Fruit fly (Drosophila melanogaster): ENCODE results near the gene rept.

rept gene

dm6 chr3L:19214223-19214622, 40.9 kb upstream of the rept start:
- TF ChIP-seq Vsx2 (GFP tag; optimal IDR thresholded peaks at IDR 0.05; ENCODE audit: partially characterized antibody), result no peak
- TF ChIP-seq dl (GFP tag; optimal IDR thresholded peaks at IDR 0.05; ENCODE audit: insufficient read depth in 1 of 2, partially characterized antibody in 2 of 2), result no peak
- no peak for TF ChIP-seq Mio (GFP tag; optimal IDR thresholded peaks at IDR 0.05)
- TF ChIP-seq N (GFP tag; optimal IDR thresholded peaks at IDR 0.05), result no peak
- TF ChIP-seq fru (GFP tag; optimal IDR thresholded peaks at IDR 0.05), result no peak
- no peak for TF ChIP-seq tai (GFP tag; optimal IDR thresholded peaks at IDR 0.05)
- no peak for TF ChIP-seq Hnf4 (GFP tag; optimal IDR thresholded peaks at IDR 0.05)
- no peak for TF ChIP-seq ey (GFP tag; optimal IDR thresholded peaks at IDR 0.05)
- no peak for TF ChIP-seq Rel (GFP tag; optimal IDR thresholded peaks at IDR 0.05)
- no peak for TF ChIP-seq Rel (tag; optimal IDR thresholded peaks at IDR 0.05)
- TF ChIP-seq Abd-B (GFP tag; optimal IDR thresholded peaks at IDR 0.05), result no peak
- TF ChIP-seq Hr78 (GFP tag; optimal IDR thresholded peaks at IDR 0.05), result no peak
- TF ChIP-seq GATAd (GFP tag; optimal IDR thresholded peaks at IDR 0.05), result no peak
- TF ChIP-seq sage (GFP tag; optimal IDR thresholded peaks at IDR 0.05), result no peak
- TF ChIP-seq CrebA (GFP tag; optimal IDR thresholded peaks at IDR 0.05; ENCODE audit: borderline replicate concordance), result no peak

- TF ChIP-seq Vsx2 (GFP tag; optimal IDR thresholded peaks at IDR 0.05; ENCODE audit: partially characterized antibody) (no peak), CG9705 (GFP tag; optimal IDR thresholded peaks at IDR 0.05) (no peak), HLH106 (tag; optimal IDR thresholded peaks at IDR 0.05) (no peak), foxo (GFP tag; optimal IDR thresholded peaks at IDR 0.05) (no peak)
Observed at dm6 chr3L:19216377-19216776, 38.8 kb upstream of the rept start.

dm6 chr3L:19221455-19221854, 33.7 kb upstream of the rept start:
- no peak for TF ChIP-seq dmrt93B (GFP tag; optimal IDR thresholded peaks at IDR 0.05)
- TF ChIP-seq Dif (GFP tag; optimal IDR thresholded peaks at IDR 0.05; ENCODE audit: partially characterized antibody), result no peak
- TF ChIP-seq N (GFP tag; optimal IDR thresholded peaks at IDR 0.05), result no peak

dm6 chr3L:19225687-19226086, 29.5 kb upstream of the rept start:
- TF ChIP-seq Vsx2 (GFP tag; optimal IDR thresholded peaks at IDR 0.05; ENCODE audit: partially characterized antibody), result no peak
- TF ChIP-seq usp (GFP tag; optimal IDR thresholded peaks at IDR 0.05), result no peak
- TF ChIP-seq Dfd (GFP tag; optimal IDR thresholded peaks at IDR 0.05), result no peak
- no peak for TF ChIP-seq N (GFP tag; optimal IDR thresholded peaks at IDR 0.05)
- no peak for TF ChIP-seq Myc (optimal IDR thresholded peaks at IDR 0.05)
- no peak for TF ChIP-seq h (GFP tag; optimal IDR thresholded peaks at IDR 0.05)
- no peak for TF ChIP-seq CG32264 (GFP tag; optimal IDR thresholded peaks at IDR 0.05)
- TF ChIP-seq HLH106 (tag; optimal IDR thresholded peaks at IDR 0.05), result no peak
- TF ChIP-seq pan (optimal IDR thresholded peaks at IDR 0.05), result no peak
- TF ChIP-seq dl (GFP tag; optimal IDR thresholded peaks at IDR 0.05; ENCODE audit: insufficient read depth in 1 of 2, partially characterized antibody in 2 of 2), result no peak
- no peak for TF ChIP-seq lola (GFP tag; optimal IDR thresholded peaks at IDR 0.05)
- no peak for TF ChIP-seq br (GFP tag; optimal IDR thresholded peaks at IDR 0.05)
- TF ChIP-seq dsf (GFP tag; optimal IDR thresholded peaks at IDR 0.05; ENCODE audit: borderline replicate concordance), result no peak
- no peak for TF ChIP-seq Jra (GFP tag; optimal IDR thresholded peaks at IDR 0.05)
- TF ChIP-seq Dif (GFP tag; optimal IDR thresholded peaks at IDR 0.05; ENCODE audit: partially characterized antibody), result no peak
- no peak for TF ChIP-seq woc (GFP tag; optimal IDR thresholded peaks at IDR 0.05)

dm6 chr3L:19228371-19228817, 26.7 kb upstream of the rept start:
- TF ChIP-seq CG32264 (GFP tag; optimal IDR thresholded peaks at IDR 0.05), result no peak
- TF ChIP-seq brk (GFP tag; optimal IDR thresholded peaks at IDR 0.05), result no peak
- TF ChIP-seq Abd-B (GFP tag; optimal IDR thresholded peaks at IDR 0.05), result no peak
- TF ChIP-seq lola (GFP tag; optimal IDR thresholded peaks at IDR 0.05), result no peak
- TF ChIP-seq Vsx2 (GFP tag; optimal IDR thresholded peaks at IDR 0.05; ENCODE audit: partially characterized antibody), result no peak
- TF ChIP-seq Dfd (GFP tag; optimal IDR thresholded peaks at IDR 0.05), result no peak
- TF ChIP-seq rgr (GFP tag; optimal IDR thresholded peaks at IDR 0.05), result no peak
- TF ChIP-seq Hnf4 (GFP tag; optimal IDR thresholded peaks at IDR 0.05), result no peak
- no peak for TF ChIP-seq pan (optimal IDR thresholded peaks at IDR 0.05)
- TF ChIP-seq h (GFP tag; optimal IDR thresholded peaks at IDR 0.05), result no peak
- no peak for TF ChIP-seq Mio (GFP tag; optimal IDR thresholded peaks at IDR 0.05)
- TF ChIP-seq Hr78 (GFP tag; optimal IDR thresholded peaks at IDR 0.05), result no peak
- TF ChIP-seq OdsH (GFP tag; optimal IDR thresholded peaks at IDR 0.05), result no peak
- no peak for TF ChIP-seq ey (GFP tag; optimal IDR thresholded peaks at IDR 0.05)
